Fruit fly (Drosophila melanogaster) whole organism, embryonic: ENCODE results near the gene Eig71Eg.

ENCODE experiments used
- Blimp-1 ChIP-seq: fragments of 200-800 bp; sonication (Bioruptor generic); optimal IDR thresholded peaks from 3 replicates; lab custom pipeline; 2018; ENCODE audit warnings: missing biosample characterization, missing genetic modification characterization, mild to moderate bottlenecking, moderate library complexity, missing genetic modification reagents
- CG10147 ChIP-seq: fragments of 200-800 bp; sonication (Bioruptor generic); optimal IDR thresholded peaks from 2 replicates; lab custom pipeline; 2019; ENCODE audit warnings: missing biosample characterization, mild to moderate bottlenecking, missing genetic modification characterization, moderate library complexity
- CG10209 ChIP-seq: fragments of 200-800 bp; sonication (Bioruptor generic); optimal IDR thresholded peaks from 3 replicates; lab custom pipeline; 2017; ENCODE audit warnings: missing biosample characterization, mild to moderate bottlenecking, missing genetic modification characterization, missing genetic modification reagents
- CG10267 ChIP-seq: fragments of 200-800 bp; sonication (Bioruptor generic); optimal IDR thresholded peaks from 2 replicates; lab custom pipeline; 2018; ENCODE audit warnings: missing biosample characterization, mild to moderate bottlenecking, missing genetic modification characterization, moderate library complexity
- CG10366 ChIP-seq: fragments of 200-800 bp; sonication (Bioruptor generic); IDR thresholded peaks from 2 replicates; pipeline ENCODE4 v1.3.6; 2022; ENCODE audit warnings: missing biosample characterization, missing genetic modification characterization
- CG10654 ChIP-seq: fragments of 200-800 bp; sonication (Bioruptor generic); optimal IDR thresholded peaks from 2 replicates; lab custom pipeline; 2016; ENCODE audit warnings: missing biosample characterization, missing genetic modification characterization
- CG10959 ChIP-seq: fragments of 200-800 bp; sonication (Bioruptor generic); IDR thresholded peaks from 2 replicates; pipeline ENCODE4 v1.3.6; 2022; ENCODE audit warnings: missing biosample characterization, missing genetic modification characterization
- CG11247 ChIP-seq: fragments of 200-800 bp; sonication (Bioruptor generic); IDR thresholded peaks from 2 replicates; pipeline ENCODE4 v1.3.6; 2022; ENCODE audit warnings: missing biosample characterization, missing genetic modification characterization
- CG12942 ChIP-seq: fragments of 200-800 bp; sonication (Bioruptor generic); optimal IDR thresholded peaks from 3 replicates; lab custom pipeline; 2016; ENCODE audit warnings: missing biosample characterization, missing genetic modification characterization
- CG13424 ChIP-seq: fragments of 200-800 bp; sonication (Bioruptor generic); optimal IDR thresholded peaks from 2 replicates; lab custom pipeline; 2019; ENCODE audit warnings: missing biosample characterization, mild to moderate bottlenecking, missing genetic modification characterization, moderate library complexity
- CG13624 ChIP-seq: fragments of 200-800 bp; sonication (Bioruptor generic); optimal IDR thresholded peaks from 2 replicates; lab custom pipeline; 2016; ENCODE audit warnings: missing biosample characterization, missing genetic modification characterization
- CG13775 ChIP-seq: fragments of 200-800 bp; sonication (Bioruptor generic); optimal IDR thresholded peaks from 3 replicates; lab custom pipeline; 2017; ENCODE audit warnings: missing biosample characterization, mild to moderate bottlenecking, missing genetic modification characterization
- CG17568 ChIP-seq: fragments of 200-800 bp; sonication (Bioruptor generic); optimal IDR thresholded peaks from 2 replicates; lab custom pipeline; 2018; ENCODE audit warnings: missing biosample characterization, mild to moderate bottlenecking, missing genetic modification characterization, moderate library complexity
- CG1792 ChIP-seq: fragments of 200-800 bp; sonication (Bioruptor generic); optimal IDR thresholded peaks from 2 replicates; lab custom pipeline; 2016; ENCODE audit warnings: missing biosample characterization, missing genetic modification characterization
- CG18011 ChIP-seq: fragments of 200-800 bp; sonication (Bioruptor generic); optimal IDR thresholded peaks from 2 replicates; lab custom pipeline; 2017; ENCODE audit warnings: missing biosample characterization, missing genetic modification characterization, mild to moderate bottlenecking, moderate library complexity, missing genotype
- CG18262 ChIP-seq: fragments of 200-800 bp; optimal IDR thresholded peaks from 3 replicates; lab custom pipeline; 2019; ENCODE audit warnings: missing biosample characterization, mild to moderate bottlenecking, missing genetic modification characterization, moderate library complexity
- CG31441 ChIP-seq: fragments of 200-800 bp; sonication (Bioruptor generic); IDR thresholded peaks from 2 replicates; pipeline ENCODE4 v1.3.6; 2022; ENCODE audit warnings: missing biosample characterization, missing genetic modification characterization
- CG34422 ChIP-seq: fragments of 200-800 bp; sonication (Bioruptor generic); IDR thresholded peaks from 3 replicates; pipeline ENCODE4 v1.3.6; 2022; ENCODE audit warnings: missing biosample characterization, missing genetic modification characterization
- CG4820 ChIP-seq: fragments of 200-800 bp; sonication (Bioruptor generic); optimal IDR thresholded peaks from 3 replicates; lab custom pipeline; 2016; ENCODE audit warnings: missing biosample characterization, missing genetic modification characterization
- CG5953 ChIP-seq: fragments of 200-800 bp; sonication (Bioruptor generic); IDR thresholded peaks from 2 replicates; pipeline ENCODE4 v1.3.6; 2022; ENCODE audit warnings: missing biosample characterization, missing genetic modification characterization
- CG6765 ChIP-seq: fragments of 200-800 bp; sonication (Bioruptor generic); optimal IDR thresholded peaks from 3 replicates; lab custom pipeline; 2017; ENCODE audit warnings: missing biosample characterization, mild to moderate bottlenecking, missing genetic modification characterization
- CG7963 ChIP-seq: fragments of 200-800 bp; sonication (Bioruptor generic); IDR thresholded peaks from 3 replicates; pipeline ENCODE4 v1.3.6; 2022; ENCODE audit warnings: missing biosample characterization, missing genetic modification characterization; ENCODE audit not compliant: partially characterized antibody
- CG8388 ChIP-seq: fragments of 200-800 bp; sonication (Bioruptor generic); optimal IDR thresholded peaks from 2 replicates; lab custom pipeline; 2019; ENCODE audit warnings: missing biosample characterization, mild to moderate bottlenecking, missing genetic modification characterization, moderate library complexity
- CG9932 ChIP-seq: fragments of 200-800 bp; sonication (Bioruptor generic); IDR thresholded peaks from 2 replicates; pipeline ENCODE4 v1.3.6; 2022; ENCODE audit warnings: missing biosample characterization, missing genetic modification characterization
- Chrac-16 ChIP-seq: fragments of 200-800 bp; sonication (Bioruptor generic); optimal IDR thresholded peaks from 3 replicates; lab custom pipeline; 2016; ENCODE audit warnings: missing biosample characterization, missing genetic modification characterization
- CkIIα-i1 ChIP-seq: fragments of 200-800 bp; sonication (Bioruptor generic); IDR thresholded peaks from 2 replicates; pipeline ENCODE4 v1.3.6; 2022; ENCODE audit warnings: missing biosample characterization, missing genetic modification characterization
- CoRest ChIP-seq: fragments of 200-800 bp; sonication (Bioruptor generic); optimal IDR thresholded peaks from 3 replicates; lab custom pipeline; 2018; ENCODE audit warnings: missing biosample characterization, mild to moderate bottlenecking, missing genetic modification characterization, moderate library complexity
- Dek ChIP-seq: fragments of 200-800 bp; sonication (Bioruptor generic); optimal IDR thresholded peaks from 3 replicates; lab custom pipeline; 2019; ENCODE audit warnings: missing biosample characterization, mild to moderate bottlenecking, missing genetic modification characterization, moderate library complexity
- Dp ChIP-seq: fragments of 200-800 bp; sonication (Bioruptor generic); optimal IDR thresholded peaks from 2 replicates; lab custom pipeline; 2018; ENCODE audit warnings: missing biosample characterization, mild to moderate bottlenecking, missing genetic modification characterization, moderate library complexity
- Gsc ChIP-seq: fragments of 200-800 bp; sonication (Bioruptor generic); IDR thresholded peaks from 2 replicates; pipeline ENCODE4 v1.3.6; 2022; ENCODE audit warnings: missing biosample characterization, missing genetic modification characterization
- HLH54F ChIP-seq: fragments of 200-800 bp; sonication (Bioruptor generic); optimal IDR thresholded peaks from 3 replicates; lab custom pipeline; 2016; ENCODE audit warnings: missing biosample characterization, missing genetic modification characterization
- Jarid2 ChIP-seq: fragments of 200-800 bp; sonication (Bioruptor generic); optimal IDR thresholded peaks from 3 replicates; lab custom pipeline; 2017; ENCODE audit warnings: mild to moderate bottlenecking, missing biosample characterization, missing genetic modification reagents, missing genetic modification characterization
- MESR4 ChIP-seq: fragments of 200-800 bp; sonication (Bioruptor generic); optimal IDR thresholded peaks from 2 replicates; lab custom pipeline; 2018; ENCODE audit warnings: missing biosample characterization, mild to moderate bottlenecking, missing genetic modification characterization, moderate library complexity
- Max ChIP-seq: fragments of 200-800 bp; sonication (Bioruptor generic); optimal IDR thresholded peaks from 2 replicates; lab custom pipeline; 2016; ENCODE audit warnings: missing biosample characterization, mild to moderate bottlenecking, missing genetic modification characterization
- Mes4 ChIP-seq: fragments of 200-800 bp; sonication (Bioruptor generic); optimal IDR thresholded peaks from 2 replicates; lab custom pipeline; 2016; ENCODE audit warnings: missing biosample characterization, missing genetic modification characterization
- Poxn ChIP-seq: fragments of 200-800 bp; sonication (Bioruptor generic); IDR thresholded peaks from 2 replicates; pipeline ENCODE4 v1.3.6; 2022; ENCODE audit warnings: missing biosample characterization, missing genetic modification characterization
- ac ChIP-seq: fragments of 200-800 bp; sonication (Bioruptor generic); optimal IDR thresholded peaks from 3 replicates; lab custom pipeline; 2017; ENCODE audit warnings: missing biosample characterization, mild to moderate bottlenecking, missing genetic modification characterization
- chif ChIP-seq, 2 experiments: fragments of 200-800 bp; sonication (Bioruptor generic); optimal IDR thresholded peaks; 3 replicates each; lab custom pipeline; 2016; ENCODE audit warnings: missing biosample characterization in 2 of 2, missing genetic modification characterization in 2 of 2
- crp ChIP-seq, 2 experiments: fragments of 200-800 bp; sonication (Bioruptor generic); optimal IDR thresholded peaks; 2 replicates in 1 of 2; 3 replicates in 1 of 2; lab custom pipeline; 2017; ENCODE audit warnings: missing biosample characterization in 2 of 2, missing genetic modification characterization in 2 of 2, mild to moderate bottlenecking in 1 of 2, moderate library complexity in 1 of 2
- dmrt11E ChIP-seq: fragments of 200-800 bp; sonication (Bioruptor generic); optimal IDR thresholded peaks from 3 replicates; lab custom pipeline; 2018; ENCODE audit warnings: missing biosample characterization, mild to moderate bottlenecking, missing genetic modification characterization, moderate library complexity
- gem ChIP-seq: fragments of 200-800 bp; sonication (Bioruptor generic); optimal IDR thresholded peaks from 2 replicates; lab custom pipeline; 2019; ENCODE audit warnings: missing biosample characterization, mild to moderate bottlenecking, missing genetic modification characterization, moderate library complexity
- grn ChIP-seq: fragments of 200-800 bp; sonication (Bioruptor generic); optimal IDR thresholded peaks from 3 replicates; lab custom pipeline; 2017; ENCODE audit warnings: missing biosample characterization, missing genetic modification characterization
- gt ChIP-seq: fragments of 200-800 bp; sonication (Bioruptor generic); IDR thresholded peaks from 2 replicates; pipeline ENCODE4 v1.3.6; 2022; ENCODE audit warnings: missing biosample characterization, missing genetic modification characterization
- ken ChIP-seq: fragments of 200-800 bp; sonication (Bioruptor generic); IDR thresholded peaks from 3 replicates; pipeline ENCODE4 v1.3.6; 2022; ENCODE audit warnings: missing biosample characterization, missing genetic modification characterization
- lilli ChIP-seq: fragments of 200-800 bp; sonication (Bioruptor generic); optimal IDR thresholded peaks from 3 replicates; lab custom pipeline; 2016; ENCODE audit warnings: missing biosample characterization, missing genetic modification characterization
- pum ChIP-seq: fragments of 200-800 bp; sonication (Bioruptor generic); optimal IDR thresholded peaks from 2 replicates; lab custom pipeline; 2016; ENCODE audit warnings: missing biosample characterization, missing genetic modification characterization
- sisA ChIP-seq: fragments of 200-800 bp; sonication (Bioruptor generic); IDR thresholded peaks from 2 replicates; pipeline ENCODE4 v1.3.6; 2022; ENCODE audit warnings: missing biosample characterization, missing genetic modification characterization
- stwl ChIP-seq: fragments of 200-800 bp; sonication (Bioruptor generic); optimal IDR thresholded peaks from 3 replicates; lab custom pipeline; 2018; ENCODE audit warnings: missing biosample characterization, mild to moderate bottlenecking, missing genetic modification characterization, moderate library complexity
- trem ChIP-seq: fragments of 200-800 bp; optimal IDR thresholded peaks from 3 replicates; lab custom pipeline; 2019; ENCODE audit warnings: missing biosample characterization, mild to moderate bottlenecking, missing genetic modification characterization, moderate library complexity
- unc-4 ChIP-seq: fragments of 200-800 bp; sonication (Bioruptor generic); IDR thresholded peaks from 2 replicates; pipeline ENCODE4 v1.3.6; 2022; ENCODE audit warnings: missing biosample characterization, missing genetic modification characterization; ENCODE audit not compliant: partially characterized antibody
- zen2 ChIP-seq: fragments of 200-800 bp; sonication (Bioruptor generic); IDR thresholded peaks from 3 replicates; pipeline ENCODE4 v1.3.6; 2022; ENCODE audit warnings: missing biosample characterization, missing genetic modification characterization; ENCODE audit not compliant: partially characterized antibody

The Eig71Eg gene

DNA sequence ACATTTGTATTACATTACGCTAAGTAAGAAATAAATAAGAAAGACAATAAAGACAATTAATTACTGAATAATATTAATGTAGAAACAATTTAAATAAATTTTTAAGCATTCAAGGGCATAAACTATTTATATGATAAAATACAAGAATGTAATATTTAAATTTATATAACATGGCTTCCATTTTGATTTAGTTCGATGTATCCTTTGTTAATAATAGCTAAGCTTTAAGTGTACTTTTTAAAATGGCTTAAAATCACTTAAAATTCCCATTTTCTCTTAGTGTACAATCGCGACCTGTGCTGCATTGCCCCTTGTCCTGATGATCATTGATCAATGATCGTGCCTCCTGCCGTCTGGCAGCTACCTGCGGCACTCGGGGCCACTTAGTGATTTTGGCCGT lies 13.0 kb downstream of the Eig71Eg start (continued):
- TF ChIP-seq Chrac-16 (no peak), CG10267 (tag; lab: Kevin White, UChicago) (peak; percentile 62), CG17568 (no peak), ac (GFP tag; lab: Kevin White, UChicago) (peak; percentile 68), CG13624 (GFP tag; lab: Kevin White, UChicago) (no peak), CG10654 (GFP tag; lab: Kevin White, UChicago) (no peak), Dp (no peak), Blimp-1 (GFP tag; lab: Kevin White, UChicago) (no peak), CG1792 (GFP tag; lab: Kevin White, UChicago) (no peak), pum (GFP tag; lab: Kevin White, UChicago) (no peak), CG9932 (GFP tag; lab: Robert Waterston, UW) (no peak), CG10959 (GFP tag; lab: Robert Waterston, UW) (peak; percentile 48; the same call in 1 of the 2 replicates), trem (tag; lab: Kevin White, UChicago) (peak; percentile 8), grn (no peak), CG31441 (peak; percentile 48), CG18011 (GFP tag; lab: Kevin White, UChicago) (no peak), CG5953 (GFP tag; lab: Robert Waterston, UW) (no peak), CG10366 (GFP tag; lab: Robert Waterston, UW) (no peak), dmrt11E (tag; lab: Kevin White, UChicago) (peak; percentile 86), lilli (GFP tag; lab: Kevin White, UChicago) (no peak), Gsc (GFP tag; lab: Robert Waterston, UW) (no peak), CG13775 (GFP tag; lab: Kevin White, UChicago) (peak; percentile 35), Poxn (GFP tag; lab: Robert Waterston, UW) (no peak), Mes4 (GFP tag; lab: Kevin White, UChicago) (no peak), gt (GFP tag; lab: Robert Waterston, UW) (no peak), CG18262 (peak; percentile 81), zen2 (no peak), Jarid2 (GFP tag; lab: Kevin White, UChicago) (no peak), Dek (no peak), Max (no peak), CG10147 (no peak), CG4820 (GFP tag; lab: Kevin White, UChicago) (no peak), CG12942 (GFP tag; lab: Kevin White, UChicago) (no peak), CkIIα-i1 (GFP tag; lab: Robert Waterston, UW) (no peak), stwl (no peak), MESR4 (GFP tag; lab: Kevin White, UChicago) (no peak), CG6765 (GFP tag; lab: Kevin White, UChicago) (no peak), CG13424 (tag; lab: Kevin White, UChicago) (no peak), HLH54F (GFP tag; lab: Kevin White, UChicago) (no peak), CG7963 (GFP tag; lab: Robert Waterston, UW) (no peak), CG34422 (GFP tag; lab: Robert Waterston, UW) (no peak), gem (tag; lab: Kevin White, UChicago) (peak; percentile 62), CG8388 (GFP tag; lab: Kevin White, UChicago) (peak; percentile 19), ken (GFP tag; lab: Robert Waterston, UW) (no peak), CG11247 (no peak), chif (GFP tag; optimal IDR thresholded peaks at IDR 0.05; lab: Kevin White, UChicago) (no peak), unc-4 (GFP tag; lab: Robert Waterston, UW) (no peak), crp (GFP tag; optimal IDR thresholded peaks at IDR 0.05; lab: Kevin White, UChicago) (no peak), CG10209 (GFP tag; lab: Kevin White, UChicago) (no peak), sisA (GFP tag; lab: Robert Waterston, UW) (no peak), CoRest (tag; lab: Kevin White, UChicago) (peak; percentile 37)
